Fruit fly (Drosophila melanogaster): ENCODE data around the gene fid.

The fid gene

DNA sequence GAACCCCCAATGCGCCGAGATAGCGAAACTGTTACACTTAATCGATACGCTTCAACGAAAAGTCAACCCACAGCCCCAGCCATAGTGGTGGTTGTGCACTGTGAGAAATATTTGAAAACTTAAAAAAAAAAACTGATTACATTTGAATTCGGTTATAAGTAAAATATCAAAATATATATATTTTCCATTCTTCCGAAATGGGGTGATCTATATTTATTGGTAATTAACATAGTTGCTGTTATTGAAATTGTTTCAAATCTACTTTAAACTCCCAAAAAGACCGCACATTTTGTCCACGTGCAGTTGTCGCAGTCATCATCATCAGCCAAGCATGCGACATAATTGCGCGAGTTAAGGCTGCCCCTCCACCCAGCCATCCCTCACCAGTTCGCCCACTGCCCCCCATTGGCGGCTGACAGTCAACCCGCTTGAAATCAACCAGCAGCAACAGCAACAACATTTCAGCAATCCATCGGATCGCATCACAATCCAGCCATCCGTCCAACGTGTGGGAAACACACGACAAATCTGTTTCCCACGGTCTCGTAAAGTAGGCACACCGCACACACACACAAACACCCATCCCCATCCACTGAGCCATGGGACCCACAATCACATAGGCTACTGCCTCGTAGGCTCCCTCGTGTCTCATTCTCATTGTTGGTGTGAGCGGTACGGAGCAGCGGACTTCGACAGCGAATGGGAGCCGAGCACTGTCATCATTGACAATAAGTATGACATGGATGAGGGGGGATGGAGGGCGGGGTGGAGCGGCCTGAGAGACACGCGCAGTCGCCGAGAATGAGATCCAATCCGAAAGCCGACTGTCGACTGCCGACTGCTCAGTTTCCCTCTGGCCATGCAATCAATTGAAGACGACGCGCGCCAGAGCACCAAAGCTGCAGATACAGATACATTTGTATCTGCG, 50.6 kb downstream of the fid start (continued):
- peak; percentile 91 for TF ChIP-seq pros (GFP tag; optimal IDR thresholded peaks at IDR 0.05)
- no peak for TF ChIP-seq Gug (GFP tag; IDR thresholded peaks at IDR 0.05)
- peak; percentile 85 for TF ChIP-seq cg (GFP tag; optimal IDR thresholded peaks at IDR 0.05)
- peak; percentile 43 for TF ChIP-seq odd (GFP tag; optimal IDR thresholded peaks at IDR 0.05)
- TF ChIP-seq CG5953 (GFP tag; IDR thresholded peaks at IDR 0.05) = 0 out of 2 replicates have a peak, but pooled peaks have one; percentile 26
- peak; percentile 24; the same call in 1 of the 4 replicates for TF ChIP-seq Dll (GFP tag; IDR thresholded peaks at IDR 0.05; ENCODE audit: partially characterized antibody)
- TF ChIP-seq CG12391 (tag; optimal IDR thresholded peaks at IDR 0.05) = peak; percentile 83
- TF ChIP-seq Usf (GFP tag; optimal IDR thresholded peaks at IDR 0.05) = peak; percentile 1
- peak; percentile 76 for TF ChIP-seq Ssrp (tag; optimal IDR thresholded peaks at IDR 0.05)
- TF ChIP-seq HLH4C (GFP tag; IDR thresholded peaks at IDR 0.05; ENCODE audit: partially characterized antibody) = peak; percentile 19; the same call in 1 of the 3 replicates
- TF ChIP-seq CG13296 (GFP tag; optimal IDR thresholded peaks at IDR 0.05) = peak; percentile 43
- TF ChIP-seq CG4820 (GFP tag; optimal IDR thresholded peaks at IDR 0.05) = peak; percentile 56
- TF ChIP-seq gt (GFP tag; IDR thresholded peaks at IDR 0.05) = no peak
- no peak for TF ChIP-seq C15 (GFP tag; IDR thresholded peaks at IDR 0.05)
- TF ChIP-seq H2.0 (GFP tag; IDR thresholded peaks at IDR 0.05) = peak; percentile 60
- no peak for TF ChIP-seq GATAe (GFP tag; conservative IDR thresholded peaks at IDR 0.05)
- peak; percentile 33 for TF ChIP-seq mirr (GFP tag; optimal IDR thresholded peaks at IDR 0.05)
- TF ChIP-seq vvl (GFP tag; IDR thresholded peaks at IDR 0.05) = peak; percentile 62
- peak; percentile 25; the same call in 1 of the 2 replicates for TF ChIP-seq CG7372 (GFP tag; IDR thresholded peaks at IDR 0.05)
- peak; percentile 45 for TF ChIP-seq CG32532 (GFP tag; IDR thresholded peaks at IDR 0.05)
- peak; percentile 34; the same call in 1 of the 3 replicates for TF ChIP-seq Aef1 (GFP tag; IDR thresholded peaks at IDR 0.05)
- peak; percentile 54 for TF ChIP-seq BtbVII (GFP tag; optimal IDR thresholded peaks at IDR 0.05)
- TF ChIP-seq Dref (GFP tag; IDR thresholded peaks at IDR 0.05) = no peak
- no peak for TF ChIP-seq CHES-1-like (GFP tag; optimal IDR thresholded peaks at IDR 0.05)
- TF ChIP-seq CG4854 (GFP tag; optimal IDR thresholded peaks at IDR 0.05) = no peak
- TF ChIP-seq abd-A (tag; optimal IDR thresholded peaks at IDR 0.05) = peak; percentile 87
- TF ChIP-seq emc (GFP tag; optimal IDR thresholded peaks at IDR 0.05) = no peak
- peak; percentile 56 for TF ChIP-seq zfh1 (GFP tag; IDR thresholded peaks at IDR 0.05)
- TF ChIP-seq CG9817 (tag; optimal IDR thresholded peaks at IDR 0.05) = peak; percentile 55
- TF ChIP-seq org-1 (GFP tag; optimal IDR thresholded peaks at IDR 0.05) = peak; percentile 60
- TF ChIP-seq sr (GFP tag; IDR thresholded peaks at IDR 0.05) = peak; percentile 65; the same call in 2 of the 3 replicates
- no peak for TF ChIP-seq knrl (GFP tag; IDR thresholded peaks at IDR 0.05; ENCODE audit: partially characterized antibody)
- no peak for TF ChIP-seq insv (GFP tag; optimal IDR thresholded peaks at IDR 0.05)
- TF ChIP-seq vnd (GFP tag; IDR thresholded peaks at IDR 0.05; ENCODE audit: partially characterized antibody) = no peak
- TF ChIP-seq repo (GFP tag; optimal IDR thresholded peaks at IDR 0.05) = no peak
- TF ChIP-seq Nf-YA (GFP tag; IDR thresholded peaks at IDR 0.05) = peak; percentile 85
- TF ChIP-seq zen (tag; optimal IDR thresholded peaks at IDR 0.05) = peak; percentile 47
- peak; percentile 66 for TF ChIP-seq row (GFP tag; IDR thresholded peaks at IDR 0.05)
- TF ChIP-seq Xbp1 (GFP tag; optimal IDR thresholded peaks at IDR 0.05) = peak; percentile 51
- 0 out of 2 replicates have a peak, but pooled peaks have one; percentile 16 for TF ChIP-seq CG14014 (GFP tag; IDR thresholded peaks at IDR 0.05)
- TF ChIP-seq Atf3 (GFP tag; optimal IDR thresholded peaks at IDR 0.05) = no peak
- peak; percentile 12 for TF ChIP-seq bab2 (GFP tag; optimal IDR thresholded peaks at IDR 0.05)
- no peak for TF ChIP-seq CG30020 (tag; optimal IDR thresholded peaks at IDR 0.05)
- TF ChIP-seq CG17912 (GFP tag; optimal IDR thresholded peaks at IDR 0.05) = no peak
- TF ChIP-seq CG7786 (GFP tag; optimal IDR thresholded peaks at IDR 0.05) = no peak
- peak; percentile 59 for TF ChIP-seq nau (GFP tag; optimal IDR thresholded peaks at IDR 0.05)
- TF ChIP-seq E2f1 (GFP tag; IDR thresholded peaks at IDR 0.05) = peak; percentile 62
- no peak for TF ChIP-seq Camta (GFP tag; optimal IDR thresholded peaks at IDR 0.05)
- 0 out of 3 replicates have a peak, but pooled peaks have one; percentile 35 for TF ChIP-seq CG11093 (GFP tag; IDR thresholded peaks at IDR 0.05)
